Worm (Caenorhabditis elegans): ENCODE data around the gene F59E12.6.

DNA sequence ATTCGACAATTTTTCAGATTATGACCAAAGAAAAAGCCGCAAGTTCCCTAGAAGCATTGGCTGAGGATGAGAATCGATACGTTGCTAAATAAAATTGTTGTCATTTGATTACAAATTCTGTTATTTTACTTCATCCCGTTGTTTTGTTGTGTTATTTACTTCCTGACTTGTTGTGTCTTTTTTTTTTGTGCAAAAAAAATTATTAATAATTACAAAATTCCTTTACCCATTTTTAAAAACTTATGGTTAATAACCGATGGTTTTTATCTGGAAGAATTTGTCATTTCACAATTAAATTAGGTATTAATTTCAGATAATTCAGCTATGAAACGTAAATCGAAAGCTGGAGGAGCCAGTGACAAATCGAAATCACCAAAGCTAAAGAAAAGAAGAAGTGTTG is 34.5 kb downstream of the F59E12.6 start, which contains the start of gene C17G10.1:
- no peak for TF ChIP-seq flt-1 (GFP tag; IDR thresholded peaks at IDR 0.05)
- TF ChIP-seq ztf-29 (GFP tag; IDR thresholded peaks at IDR 0.05) = no peak
